Worm (Caenorhabditis elegans) whole organism, young adult: ENCODE data around the gene F44D12.2.

Experiments
- B0019.2 ChIP-seq: fragments of 200-800 bp; sonication (Bioruptor generic); conservative IDR thresholded peaks from 2 replicates; pipeline ENCODE4 v1.3.6; 2022; ENCODE audit warnings: missing genetic modification reagents, missing genetic modification characterization, missing compliant biosample characterization
- C06A6.2 ChIP-seq: fragments of 200-800 bp; sonication (Bioruptor generic); conservative IDR thresholded peaks from 2 replicates; pipeline ENCODE4 v1.3.6; 2022; ENCODE audit warnings: missing genetic modification characterization, missing compliant biosample characterization
- D2030.7 ChIP-seq: fragments of 200-800 bp; sonication (Bioruptor generic); IDR thresholded peaks from 2 replicates; pipeline ENCODE4 v1.3.6; 2022; ENCODE audit warnings: missing genetic modification reagents, missing genetic modification characterization, missing compliant biosample characterization
- F10E7.11 ChIP-seq: sonication (generic microtip); optimal IDR thresholded peaks from 2 replicates; lab custom pipeline; 2017; ENCODE audit warnings: mild to moderate bottlenecking, missing genetic modification characterization, moderate library complexity, missing compliant biosample characterization
- F33H1.4 ChIP-seq: fragments of 200-800 bp; sonication (Bioruptor generic); IDR thresholded peaks from 2 replicates; pipeline ENCODE4 v1.3.6; 2022; ENCODE audit warnings: missing genetic modification reagents, missing genetic modification characterization, missing compliant biosample characterization
- F39B2.1 ChIP-seq: fragments of 200-800 bp; sonication (Bioruptor generic); IDR thresholded peaks from 2 replicates; pipeline ENCODE4 v1.3.6; 2022; ENCODE audit warnings: missing genetic modification reagents, missing genetic modification characterization, missing compliant biosample characterization
- F49E8.2 ChIP-seq: sonication (generic microtip); optimal IDR thresholded peaks from 3 replicates; lab custom pipeline; 2017; ENCODE audit warnings: missing genetic modification characterization, mild to moderate bottlenecking, missing compliant biosample characterization, antibody characterized with exemption, moderate library complexity; ENCODE audit not compliant: insufficient read depth
- F57A8.1 ChIP-seq: fragments of 200-800 bp; sonication (Bioruptor generic); optimal IDR thresholded peaks from 2 replicates; lab custom pipeline; 2018; ENCODE audit warnings: mild to moderate bottlenecking, missing genetic modification characterization, moderate library complexity, missing compliant biosample characterization
- K11D2.4 ChIP-seq: fragments of 200-800 bp; sonication (Bioruptor generic); IDR thresholded peaks from 2 replicates; pipeline ENCODE4 v1.3.6; 2022; ENCODE audit warnings: missing genetic modification reagents, missing genetic modification characterization, missing compliant biosample characterization
- Y53F4B.3 ChIP-seq: fragments of 200-800 bp; sonication (Bioruptor generic); IDR thresholded peaks from 2 replicates; pipeline ENCODE4 v1.3.6; 2022; ENCODE audit warnings: missing genetic modification reagents, missing genetic modification characterization, missing compliant biosample characterization
- Y53G8AR.9 ChIP-seq: fragments of 200-800 bp; sonication (Bioruptor generic); conservative IDR thresholded peaks from 2 replicates; pipeline ENCODE4 v1.3.6; 2022; ENCODE audit warnings: missing genetic modification reagents, missing genetic modification characterization, missing compliant biosample characterization
- aptf-2 ChIP-seq: fragments of 200-800 bp; sonication (Bioruptor generic); conservative IDR thresholded peaks from 2 replicates; pipeline ENCODE4 v1.3.6; 2022; ENCODE audit warnings: missing genetic modification reagents, missing genetic modification characterization, missing compliant biosample characterization
- aptf-3 ChIP-seq: fragments of 200-800 bp; sonication (Bioruptor generic); IDR thresholded peaks from 2 replicates; pipeline ENCODE4 v1.3.6; 2022; ENCODE audit warnings: missing genetic modification characterization, missing compliant biosample characterization
- atf-7 ChIP-seq: sonication (generic microtip); optimal IDR thresholded peaks from 2 replicates; lab custom pipeline; 2017; ENCODE audit warnings: mild to moderate bottlenecking, missing genetic modification characterization, missing compliant biosample characterization
- bed-1 ChIP-seq: fragments of 200-800 bp; sonication (Bioruptor generic); IDR thresholded peaks from 2 replicates; pipeline ENCODE4 v1.3.6; 2022; ENCODE audit warnings: missing genetic modification reagents, missing genetic modification characterization, missing compliant biosample characterization
- ccch-3 ChIP-seq: fragments of 200-800 bp; sonication (Bioruptor generic); optimal IDR thresholded peaks from 2 replicates; lab custom pipeline; 2018; ENCODE audit warnings: mild to moderate bottlenecking, missing genetic modification characterization, missing compliant biosample characterization
- cebp-2 ChIP-seq: fragments of 200-800 bp; sonication (Bioruptor generic); IDR thresholded peaks from 2 replicates; pipeline ENCODE4 v1.3.6; 2022; ENCODE audit warnings: missing genetic modification characterization, missing compliant biosample characterization
- ceh-40 ChIP-seq: fragments of 200-800 bp; sonication (Bioruptor generic); IDR thresholded peaks from 2 replicates; pipeline ENCODE4 v1.3.6; 2022; ENCODE audit warnings: missing genetic modification characterization, missing compliant biosample characterization
- ceh-58 ChIP-seq: fragments of 200-800 bp; sonication (Bioruptor generic); IDR thresholded peaks from 2 replicates; pipeline ENCODE4 v1.3.6; 2022; ENCODE audit warnings: missing genetic modification characterization, missing compliant biosample characterization
- ceh-79 ChIP-seq: sonication (generic microtip); optimal IDR thresholded peaks from 2 replicates; lab custom pipeline; 2017; ENCODE audit warnings: mild to moderate bottlenecking, missing genetic modification characterization, missing compliant biosample characterization
- dpff-1 ChIP-seq: sonication (generic microtip); optimal IDR thresholded peaks from 2 replicates; lab custom pipeline; 2017; ENCODE audit warnings: mild to moderate bottlenecking, missing genetic modification characterization, missing compliant biosample characterization
- egl-18 ChIP-seq: fragments of 200-800 bp; sonication (Bioruptor generic); IDR thresholded peaks from 2 replicates; pipeline ENCODE4 v1.3.6; 2022; ENCODE audit warnings: missing genetic modification reagents, missing genetic modification characterization, missing compliant biosample characterization
- egl-44 ChIP-seq: fragments of 200-800 bp; sonication (Bioruptor generic); IDR thresholded peaks from 2 replicates; pipeline ENCODE4 v1.3.6; 2022; ENCODE audit warnings: missing genetic modification reagents, missing genetic modification characterization, missing compliant biosample characterization
- hmg-20 ChIP-seq: fragments of 200-800 bp; sonication (Bioruptor generic); IDR thresholded peaks from 2 replicates; pipeline ENCODE4 v1.3.6; 2022; ENCODE audit warnings: missing genetic modification reagents, missing genetic modification characterization, missing compliant biosample characterization
- lag-1 ChIP-seq: fragments of 200-800 bp; sonication (Bioruptor generic); IDR thresholded peaks from 2 replicates; pipeline ENCODE4 v1.3.6; 2022; ENCODE audit warnings: missing genetic modification reagents, missing genetic modification characterization, missing compliant biosample characterization
- let-526 ChIP-seq: fragments of 200-800 bp; sonication (Bioruptor generic); IDR thresholded peaks from 2 replicates; pipeline ENCODE4 v1.3.6; 2022; ENCODE audit warnings: missing genetic modification reagents, missing genetic modification characterization, missing compliant biosample characterization
- let-607 ChIP-seq, 2 experiments: fragments of 200-800 bp in 1 of 2; sonication (Bioruptor generic) in 1 of 2; sonication (generic microtip) in 1 of 2; optimal IDR thresholded peaks; 2 replicates each; lab custom pipeline; 2016 to 2018; ENCODE audit warnings: mild to moderate bottlenecking in 2 of 2, missing compliant biosample characterization in 2 of 2, missing genetic modification characterization in 2 of 2, moderate library complexity in 2 of 2, missing genotype in 1 of 2
- lin-40 ChIP-seq: sonication (generic microtip); optimal IDR thresholded peaks from 2 replicates; lab custom pipeline; 2016; ENCODE audit warnings: missing genetic modification characterization, mild to moderate bottlenecking, missing compliant biosample characterization, missing genotype, missing genetic modification reagents
- lin-54 ChIP-seq: fragments of 200-800 bp; sonication (Bioruptor generic); optimal IDR thresholded peaks from 2 replicates; lab custom pipeline; 2018; ENCODE audit warnings: mild to moderate bottlenecking, missing genetic modification characterization, missing compliant biosample characterization
- madf-8 ChIP-seq: fragments of 200-800 bp; sonication (Bioruptor generic); conservative IDR thresholded peaks from 2 replicates; pipeline ENCODE4 v1.3.6; 2022; ENCODE audit warnings: missing genetic modification reagents, missing genetic modification characterization, missing compliant biosample characterization
- nfyb-1 ChIP-seq: fragments of 200-800 bp; sonication (Bioruptor generic); IDR thresholded peaks from 2 replicates; pipeline ENCODE4 v1.3.6; 2022; ENCODE audit warnings: missing genetic modification reagents, missing genetic modification characterization, missing compliant biosample characterization
- rpc-1 ChIP-seq, 2 experiments: fragments of 150-350 bp in 1 of 2; sonication (generic microtip) in 1 of 2; optimal IDR thresholded peaks; 2 replicates each; lab custom pipeline; 2014 to 2018; ENCODE audit warnings: missing biosample characterization in 1 of 2, missing genetic modification characterization in 1 of 2, missing genetic modification reagents in 1 of 2, missing genotype in 1 of 2
- sptf-2 ChIP-seq: fragments of 200-800 bp; sonication (Bioruptor generic); optimal IDR thresholded peaks from 2 replicates; lab custom pipeline; 2018; ENCODE audit warnings: mild to moderate bottlenecking, missing genetic modification characterization, missing compliant biosample characterization
- tbp1 ChIP-seq: fragments of 200-800 bp; sonication (Bioruptor generic); optimal IDR thresholded peaks from 2 replicates; lab custom pipeline; 2018; ENCODE audit warnings: mild to moderate bottlenecking, missing genetic modification characterization, missing compliant biosample characterization
- tbx-9 ChIP-seq: sonication (generic microtip); optimal IDR thresholded peaks from 2 replicates; lab custom pipeline; 2016; ENCODE audit warnings: borderline replicate concordance, missing genetic modification characterization, inconsistent platforms, missing compliant biosample characterization
- unc-62 ChIP-seq: fragments of 150-350 bp; optimal IDR thresholded peaks from 2 replicates; lab custom pipeline; 2014; ENCODE audit warnings: missing biosample characterization, missing genetic modification reagents, missing genetic modification characterization
- ztf-28 ChIP-seq: fragments of 200-800 bp; sonication (Bioruptor generic); IDR thresholded peaks from 2 replicates; pipeline ENCODE4 v1.3.6; 2022; ENCODE audit warnings: missing genetic modification reagents, missing genetic modification characterization, missing compliant biosample characterization
- ztf-6 ChIP-seq: fragments of 200-800 bp; sonication (Bioruptor generic); IDR thresholded peaks from 2 replicates; pipeline ENCODE4 v1.3.6; 2022; ENCODE audit warnings: missing genetic modification reagents, missing genetic modification characterization, missing compliant biosample characterization

F44D12.2 gene

ce11 chrIV:10046005-10046404 lies 28.5 kb upstream of the F44D12.2 start:
- TF ChIP-seq Y53G8AR.9 (GFP tag; lab: Robert Waterston, UW) = no peak
- TF ChIP-seq tbx-9 = no peak

ce11 chrIV:10042881-10043280 lies 25.3 kb upstream of the F44D12.2 start, which contains the start of gene frk-1:
Gene frk-1 (plus strand): TSS chrIV:10043181.
- TF ChIP-seq unc-62 (no peak), aptf-2 (GFP tag; lab: Robert Waterston, UW) (no peak), F39B2.1 (GFP tag; lab: Robert Waterston, UW) (no peak), dpff-1 (tag; lab: Kevin White, UChicago) (no peak), let-607 (tag; optimal IDR thresholded peaks at IDR 0.05; lab: Kevin White, UChicago) (no peak), lin-54 (GFP tag; lab: Kevin White, UChicago) (no peak), madf-8 (GFP tag; lab: Robert Waterston, UW) (no peak)
- TF ChIP-seq, all 124 proteins: peak for 0

ce11 chrIV:10040803-10041202 lies 23.3 kb upstream of the F44D12.2 start, which contains the start of gene dhs-31:
Gene dhs-31 (minus strand): TSS chrIV:10040903.
- TF ChIP-seq tbp1 (GFP tag; lab: Kevin White, UChicago) (no peak), cebp-2 (GFP tag; lab: Robert Waterston, UW) (no peak), ceh-58 (GFP tag; lab: Robert Waterston, UW) (no peak), unc-62 (no peak), ztf-6 (GFP tag; lab: Robert Waterston, UW) (no peak), K11D2.4 (no peak), bed-1 (GFP tag; lab: Robert Waterston, UW) (no peak), Y53G8AR.9 (GFP tag; lab: Robert Waterston, UW) (no peak), hmg-20 (no peak), nfyb-1 (GFP tag; lab: Robert Waterston, UW) (no peak), lag-1 (GFP tag; lab: Robert Waterston, UW) (no peak), ceh-79 (no peak), egl-44 (no peak)

- TF ChIP-seq F57A8.1 (no peak), F49E8.2 (tag; lab: Kevin White, UChicago) (no peak), D2030.7 (GFP tag; lab: Robert Waterston, UW) (no peak), ccch-3 (GFP tag; lab: Kevin White, UChicago) (no peak), rpc-1 (optimal IDR thresholded peaks at IDR 0.05; lab: Kevin White, UChicago) (no peak), rpc-1 (tag; optimal IDR thresholded peaks at IDR 0.05; lab: Kevin White, UChicago) (no peak), tbx-9 (no peak), dpff-1 (tag; lab: Kevin White, UChicago) (no peak), lin-40 (no peak), ztf-28 (GFP tag; lab: Robert Waterston, UW) (no peak), egl-18 (GFP tag; lab: Robert Waterston, UW) (no peak), B0019.2 (GFP tag; lab: Robert Waterston, UW) (no peak)
Observed at ce11 chrIV:10036966-10037365, 19.4 kb upstream of the F44D12.2 start, which contains the start of gene F44D12.10. Gene F44D12.10 (minus strand): TSS chrIV:10037066.

- TF ChIP-seq C06A6.2 (GFP tag; lab: Robert Waterston, UW) (no peak), aptf-3 (GFP tag; lab: Robert Waterston, UW) (no peak), nfyb-1 (GFP tag; lab: Robert Waterston, UW) (no peak), let-526 (no peak), atf-7 (tag; lab: Kevin White, UChicago) (no peak), F33H1.4 (GFP tag; lab: Robert Waterston, UW) (no peak), Y53F4B.3 (no peak), unc-62 (no peak), ccch-3 (GFP tag; lab: Kevin White, UChicago) (no peak), F10E7.11 (tag; lab: Kevin White, UChicago) (no peak), sptf-2 (no peak), cebp-2 (GFP tag; lab: Robert Waterston, UW) (no peak), ceh-40 (no peak)
- TF ChIP-seq, all 124 proteins: peak for 0
Observed at ce11 chrIV:10033053-10033452, 15.5 kb upstream of the F44D12.2 start, which contains the start of gene F44D12.6. Gene F44D12.6 (plus strand): TSS chrIV:10033353.
